Worm (Caenorhabditis elegans) whole organism, late embryonic: ENCODE data around the gene fip-4.

Experiments used
- C08G9.2 ChIP-seq: sonication (generic microtip); optimal IDR thresholded peaks from 2 replicates; lab custom pipeline; 2016; ENCODE audit warnings: mild to moderate bottlenecking, missing genetic modification characterization, moderate library complexity, missing compliant biosample characterization
- K02D7.2 ChIP-seq: sonication (generic microtip); optimal IDR thresholded peaks from 2 replicates; lab custom pipeline; 2017; ENCODE audit warnings: mild to moderate bottlenecking, missing genetic modification characterization, missing compliant biosample characterization
- K09A11.1 ChIP-seq: sonication (generic microtip); optimal IDR thresholded peaks from 2 replicates; lab custom pipeline; 2017; ENCODE audit warnings: antibody characterized with exemption, mild to moderate bottlenecking, missing genetic modification characterization, missing compliant biosample characterization; ENCODE audit not compliant: insufficient read depth
- ceh-14 ChIP-seq: sonication (generic microtip); optimal IDR thresholded peaks from 2 replicates; lab custom pipeline; 2016; ENCODE audit warnings: missing genotype, missing genetic modification characterization, missing compliant biosample characterization
- ceh-22 ChIP-seq: sonication (generic microtip); optimal IDR thresholded peaks from 2 replicates; lab custom pipeline; 2017; ENCODE audit warnings: missing biosample characterization, missing genetic modification characterization
- ceh-24 ChIP-seq: sonication (generic microtip); optimal IDR thresholded peaks from 2 replicates; lab custom pipeline; 2016; ENCODE audit warnings: mild to moderate bottlenecking, missing genetic modification characterization, missing compliant biosample characterization
- ceh-45 ChIP-seq: fragments of 200-800 bp; sonication (Bioruptor generic); IDR thresholded peaks from 2 replicates; pipeline ENCODE4 v1.3.6; 2022; ENCODE audit warnings: missing genetic modification reagents, missing genetic modification characterization, missing compliant biosample characterization
- ceh-6 ChIP-seq: fragments of 200-800 bp; sonication (Bioruptor generic); optimal IDR thresholded peaks from 2 replicates; lab custom pipeline; 2018; ENCODE audit warnings: mild to moderate bottlenecking, missing genetic modification characterization, missing compliant biosample characterization
- ceh-9 ChIP-seq: sonication (generic microtip); optimal IDR thresholded peaks from 2 replicates; lab custom pipeline; 2016; ENCODE audit warnings: mild to moderate bottlenecking, missing genetic modification characterization, inconsistent platforms, missing compliant biosample characterization
- dve-1 ChIP-seq: sonication (generic microtip); optimal IDR thresholded peaks from 2 replicates; lab custom pipeline; 2017; ENCODE audit warnings: antibody characterized with exemption, mild to moderate bottlenecking, missing genetic modification characterization, missing compliant biosample characterization
- elt-2 ChIP-seq: sonication (generic microtip); optimal IDR thresholded peaks from 2 replicates; lab custom pipeline; 2016; ENCODE audit warnings: missing genetic modification reagents, missing genetic modification characterization, missing compliant biosample characterization
- ets-4 ChIP-seq: sonication (generic microtip); optimal IDR thresholded peaks from 2 replicates; lab custom pipeline; 2016; ENCODE audit warnings: missing genetic modification characterization, missing compliant biosample characterization
- fkh-10 ChIP-seq: fragments of 150-350 bp; optimal IDR thresholded peaks from 2 replicates; lab custom pipeline; 2014; ENCODE audit warnings: missing biosample characterization, missing genetic modification reagents, missing genetic modification characterization
- fkh-6 ChIP-seq: sonication (generic microtip); optimal IDR thresholded peaks from 2 replicates; lab custom pipeline; 2016; ENCODE audit warnings: missing genetic modification characterization, missing compliant biosample characterization
- hlh-13 ChIP-seq: fragments of 200-800 bp; sonication (Bioruptor generic); optimal IDR thresholded peaks from 2 replicates; lab custom pipeline; 2018; ENCODE audit warnings: mild to moderate bottlenecking, missing genetic modification characterization, missing compliant biosample characterization
- madf-2 ChIP-seq: sonication (generic microtip); optimal IDR thresholded peaks from 2 replicates; lab custom pipeline; 2017; ENCODE audit warnings: missing genetic modification characterization, missing compliant biosample characterization
- nhr-11 ChIP-seq: fragments of 150-350 bp; optimal IDR thresholded peaks from 2 replicates; lab custom pipeline; 2014; ENCODE audit warnings: missing biosample characterization, missing genetic modification characterization
- npax-4 ChIP-seq: sonication (generic microtip); optimal IDR thresholded peaks from 2 replicates; lab custom pipeline; 2016; ENCODE audit warnings: missing genetic modification characterization, missing compliant biosample characterization
- odd-2 ChIP-seq: sonication (generic microtip); optimal IDR thresholded peaks from 2 replicates; lab custom pipeline; 2017; ENCODE audit warnings: antibody characterized with exemption, mild to moderate bottlenecking, missing genetic modification characterization, missing compliant biosample characterization
- pag-3 ChIP-seq: sonication (generic microtip); optimal IDR thresholded peaks from 2 replicates; lab custom pipeline; 2016; ENCODE audit warnings: missing compliant biosample characterization, missing genetic modification characterization, borderline replicate concordance
- pax-1 ChIP-seq: fragments of 150-350 bp; optimal IDR thresholded peaks from 2 replicates; lab custom pipeline; 2014; ENCODE audit warnings: missing biosample characterization, missing genetic modification characterization
- sdc-2 ChIP-seq: sonication (generic microtip); optimal IDR thresholded peaks from 2 replicates; lab custom pipeline; 2016; ENCODE audit warnings: missing genotype, missing genetic modification characterization, missing compliant biosample characterization
- sox-2 ChIP-seq: fragments of 200-800 bp; sonication (Bioruptor generic); IDR thresholded peaks from 2 replicates; pipeline ENCODE4 v1.3.6; 2022; ENCODE audit warnings: missing genetic modification reagents, missing genetic modification characterization, missing compliant biosample characterization
- tbx-2 ChIP-seq: sonication (generic microtip); optimal IDR thresholded peaks from 2 replicates; lab custom pipeline; 2016; ENCODE audit warnings: missing genetic modification characterization, missing compliant biosample characterization
- tbx-7 ChIP-seq: sonication (generic microtip); optimal IDR thresholded peaks from 2 replicates; lab custom pipeline; 2016; ENCODE audit warnings: missing genotype, missing genetic modification characterization, missing compliant biosample characterization
- unc-86 ChIP-seq: sonication (generic microtip); optimal IDR thresholded peaks from 2 replicates; lab custom pipeline; 2016; ENCODE audit warnings: missing genetic modification characterization, missing compliant biosample characterization
- zip-5 ChIP-seq: sonication (generic microtip); optimal IDR thresholded peaks from 2 replicates; lab custom pipeline; 2016; ENCODE audit warnings: missing genetic modification characterization, missing compliant biosample characterization
- ztf-16 ChIP-seq: sonication (generic microtip); optimal IDR thresholded peaks from 2 replicates; lab custom pipeline; 2017; ENCODE audit warnings: missing genetic modification characterization, missing compliant biosample characterization

The fip-4 gene

DNA sequence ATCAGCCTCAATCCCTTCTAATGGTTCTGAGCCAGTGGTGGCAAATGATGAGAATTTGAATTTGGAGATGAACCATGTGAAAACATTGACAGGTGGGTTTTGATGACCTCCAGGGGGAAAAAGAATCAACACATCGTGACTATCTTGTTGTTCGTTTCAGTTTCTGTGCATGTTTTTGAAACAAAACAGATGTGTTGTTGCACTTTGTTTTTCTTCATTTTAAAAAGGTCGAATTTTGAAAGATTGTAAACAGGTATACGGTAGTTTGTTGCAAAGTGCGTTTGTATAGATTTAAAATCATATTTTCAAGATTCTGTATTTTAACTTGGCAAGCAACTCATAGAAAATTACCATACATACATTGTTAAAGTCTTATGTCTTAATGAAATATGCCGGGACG, 39.3 kb upstream of the fip-4 start:
- TF ChIP-seq sdc-2 (tag; lab: Kevin White, UChicago) (no peak), unc-86 (no peak), pax-1 (tag; lab: Kevin White, UChicago) (no peak), ceh-14 (no peak)

DNA sequence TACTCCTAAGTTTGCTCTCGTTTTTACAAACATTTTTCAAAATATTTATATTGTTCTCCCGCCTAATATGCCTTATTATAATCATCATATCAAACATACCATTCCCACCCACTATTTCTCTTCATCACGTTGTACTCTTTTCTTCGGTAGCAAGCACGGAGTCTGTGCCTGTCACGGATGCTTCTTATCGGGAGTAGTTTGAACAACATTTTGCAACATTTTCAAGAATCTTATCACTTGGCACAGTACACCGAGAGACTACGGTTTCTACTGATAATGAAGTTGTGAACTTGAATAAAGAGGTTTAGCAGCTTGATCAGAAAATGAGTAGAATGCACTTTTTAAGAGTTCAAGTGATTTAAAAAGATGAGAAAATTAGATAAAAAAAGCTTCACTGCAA, 37.2 kb upstream of the fip-4 start:
- TF ChIP-seq ztf-16 (tag; lab: Kevin White, UChicago) (no peak), madf-2 (tag; lab: Kevin White, UChicago) (no peak), zip-5 (tag; lab: Kevin White, UChicago) (no peak), K09A11.1 (tag; lab: Kevin White, UChicago) (no peak), elt-2 (tag; lab: Kevin White, UChicago) (peak; percentile 81), ceh-14 (no peak), pag-3 (tag; lab: Kevin White, UChicago) (no peak)

DNA sequence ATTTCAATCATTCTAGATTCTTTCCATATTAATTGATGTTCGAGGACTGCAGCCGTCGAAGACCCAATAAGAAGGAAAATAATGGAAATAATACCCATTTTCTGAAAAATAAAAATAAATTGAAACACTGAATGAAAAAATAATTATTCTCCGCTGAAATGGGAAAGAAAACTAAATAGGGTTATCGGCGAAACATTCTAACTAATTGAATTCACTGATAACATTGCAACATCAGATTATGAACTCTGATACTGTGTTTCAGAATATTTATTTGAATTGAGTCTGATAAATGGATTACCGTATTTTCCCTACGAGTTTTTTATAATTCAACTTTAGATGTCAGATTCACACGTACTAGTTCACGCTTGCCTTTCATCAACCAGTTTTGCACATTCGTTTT, 32.0 kb upstream of the fip-4 start, which contains the start of gene asp-13:
Gene asp-13, minus strand, starts transcription at position 101 of the 400 bp plus-strand sequence.
- TF ChIP-seq tbx-7 (tag; lab: Kevin White, UChicago) (no peak), ztf-16 (tag; lab: Kevin White, UChicago) (no peak), nhr-11 (tag; lab: Kevin White, UChicago) (no peak)

DNA sequence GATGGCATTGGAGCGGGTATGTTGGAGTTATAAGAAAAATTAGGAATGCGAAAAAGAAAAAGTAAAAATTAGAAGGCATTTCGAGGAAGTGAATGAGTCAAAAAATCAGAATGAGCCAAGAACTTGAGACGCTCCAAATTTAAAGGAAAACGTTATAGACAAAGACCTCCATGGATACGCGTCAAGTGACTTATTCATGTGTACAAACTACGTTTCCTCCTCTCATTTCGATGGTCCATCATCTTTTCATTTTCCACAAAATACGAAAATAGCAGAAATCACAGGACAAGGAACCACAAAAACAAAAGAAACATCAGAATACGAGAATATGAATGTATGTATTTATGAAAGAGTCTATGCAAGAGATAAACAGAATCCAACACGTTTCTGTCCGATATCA, 30.2 kb upstream of the fip-4 start, which contains the start of gene F28A12.3:
Gene F28A12.3, minus strand, starts transcription at position 101 of the 400 bp plus-strand sequence.
- TF ChIP-seq K02D7.2 (tag; lab: Kevin White, UChicago) (no peak), ceh-9 (tag; lab: Kevin White, UChicago) (no peak), ceh-6 (GFP tag; lab: Kevin White, UChicago) (no peak), elt-2 (tag; lab: Kevin White, UChicago) (no peak), hlh-13 (GFP tag; lab: Kevin White, UChicago) (no peak), pax-1 (tag; lab: Kevin White, UChicago) (no peak), dve-1 (no peak), odd-2 (tag; lab: Kevin White, UChicago) (no peak), C08G9.2 (tag; lab: Kevin White, UChicago) (no peak), ceh-14 (no peak)

DNA sequence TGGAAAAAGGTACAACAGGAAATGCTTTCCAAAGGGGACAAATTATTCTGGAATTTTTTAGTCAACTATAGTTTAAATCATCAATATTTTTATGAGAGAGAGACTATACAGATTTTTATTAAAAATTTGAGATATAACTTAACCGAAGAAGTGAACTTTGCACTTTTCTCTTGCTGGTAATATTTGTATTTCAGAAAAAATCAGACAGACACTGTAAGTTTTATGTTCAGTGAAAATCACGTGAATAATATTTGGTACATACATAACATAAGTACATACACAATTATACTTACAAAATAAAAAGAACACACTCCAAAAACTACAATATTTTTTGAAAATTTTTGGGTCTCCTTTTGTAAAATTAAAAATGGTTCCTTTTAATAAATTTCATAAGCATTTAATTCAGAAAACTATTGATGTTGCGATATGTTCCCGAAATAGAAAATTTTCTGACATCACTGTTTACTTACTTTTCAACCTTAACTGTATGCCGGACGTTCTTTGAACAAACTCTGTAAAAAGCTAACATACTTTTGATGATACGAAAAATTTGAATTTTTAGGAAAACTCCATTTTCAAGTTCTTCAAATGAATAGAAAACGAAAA, 26.7 kb upstream of the fip-4 start, which contains the start of the genes F28A12.10 and acd-4:
Gene F28A12.10, minus strand, starts transcription at position 101 of the 606 bp plus-strand sequence.
Gene acd-4, plus strand, starts transcription at position 556 of the 606 bp plus-strand sequence.
- TF ChIP-seq K02D7.2 (tag; lab: Kevin White, UChicago) (no peak), tbx-2 (tag; lab: Kevin White, UChicago) (no peak), ceh-45 (GFP tag; lab: Robert Waterston, UW) (no peak), sdc-2 (tag; lab: Kevin White, UChicago) (no peak), sox-2 (GFP tag; lab: Robert Waterston, UW) (no peak), odd-2 (tag; lab: Kevin White, UChicago) (no peak), madf-2 (tag; lab: Kevin White, UChicago) (no peak)

DNA sequence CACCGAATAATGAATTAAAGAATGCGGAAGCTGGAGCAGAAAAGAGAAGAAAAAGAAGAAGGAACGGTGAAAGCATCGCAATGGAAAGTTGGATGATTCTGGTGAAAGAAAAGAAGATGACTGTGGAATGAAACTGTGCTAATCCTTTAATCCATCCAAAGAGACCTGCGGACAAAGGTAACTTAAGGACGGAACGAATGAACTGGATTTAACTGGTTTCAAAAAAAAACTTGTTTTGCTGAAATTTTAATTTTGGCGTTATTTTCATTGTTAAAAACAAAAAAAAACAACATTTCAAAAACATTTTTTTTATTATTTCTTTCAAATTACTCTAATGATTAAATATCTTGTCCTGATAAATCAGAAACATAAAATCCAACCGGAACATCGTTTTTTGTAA, 25.8 kb upstream of the fip-4 start, which contains the start of gene grl-12:
Gene grl-12, minus strand, starts transcription at position 101 of the 400 bp plus-strand sequence.
- TF ChIP-seq ceh-24 (tag; lab: Kevin White, UChicago) = no peak
- TF ChIP-seq pax-1 (tag; lab: Kevin White, UChicago) = no peak
- TF ChIP-seq fkh-10 (GFP tag; lab: Kevin White, UChicago) = no peak
- TF ChIP-seq npax-4 (tag; lab: Kevin White, UChicago) = no peak
- no peak for TF ChIP-seq elt-2 (tag; lab: Kevin White, UChicago)
- no peak for TF ChIP-seq fkh-6 (tag; lab: Kevin White, UChicago)
- TF ChIP-seq sox-2 (GFP tag; lab: Robert Waterston, UW) = no peak
- no peak for TF ChIP-seq ets-4 (tag; lab: Kevin White, UChicago)
- no peak for TF ChIP-seq tbx-2 (tag; lab: Kevin White, UChicago)
- TF ChIP-seq ceh-22 (tag; lab: Kevin White, UChicago) = no peak
